Fruit fly (Drosophila melanogaster) S2 (cell line): Measurements from ENCODE around the gene CG42324.

ENCODE experiments used
- CG8478 ChIP-seq: fragments of >200 bp; optimal IDR thresholded peaks from 2 replicates; lab custom pipeline; 2018
- CTCF ChIP-seq, 2 experiments: fragments of >200 bp; optimal IDR thresholded peaks; 2 replicates each; lab custom pipeline; 2018

DNA sequence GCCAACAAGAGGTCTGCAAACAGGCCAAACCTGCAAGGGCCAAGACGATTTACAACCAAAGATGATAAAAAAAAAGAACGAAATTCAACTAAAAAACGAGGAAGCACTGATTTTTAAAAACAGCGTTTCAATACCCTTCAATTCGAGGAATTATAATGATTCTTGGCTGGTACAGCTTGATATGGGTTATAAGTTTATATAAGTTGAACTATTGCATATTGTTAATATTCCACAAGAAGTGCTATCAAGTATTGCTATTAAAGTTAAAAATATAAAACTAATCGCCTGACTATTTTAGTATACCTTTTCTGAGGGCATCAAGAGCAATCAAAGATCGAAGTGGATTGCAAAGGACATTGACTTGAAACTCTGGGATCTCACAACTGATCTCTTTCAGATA, 41.8 kb downstream of the CG42324 start:
- TF ChIP-seq CG8478 (lab: Kevin White, UChicago) (no peak), CTCF (optimal IDR thresholded peaks at IDR 0.05; lab: Kevin White, UChicago) (no peak)
